Fruit fly (Drosophila melanogaster) whole organism, embryonic: ENCODE results near the gene CCDC53.

Source experiments
- Asciz ChIP-seq: fragments of 200-800 bp; sonication (Bioruptor generic); optimal IDR thresholded peaks from 2 replicates; lab custom pipeline; 2017; ENCODE audit warnings: missing biosample characterization, mild to moderate bottlenecking, missing genetic modification characterization, missing genetic modification reagents
- Atf6 ChIP-seq: fragments of 200-800 bp; sonication (Bioruptor generic); IDR thresholded peaks from 2 replicates; pipeline ENCODE4 v1.3.6; 2022; ENCODE audit warnings: missing biosample characterization, missing genetic modification characterization
- B-H1 ChIP-seq: fragments of 200-800 bp; sonication (Bioruptor generic); IDR thresholded peaks from 3 replicates; pipeline ENCODE4 v1.3.6; 2022; ENCODE audit warnings: missing biosample characterization, missing genetic modification characterization
- CG10267 ChIP-seq: fragments of 200-800 bp; sonication (Bioruptor generic); optimal IDR thresholded peaks from 2 replicates; lab custom pipeline; 2018; ENCODE audit warnings: missing biosample characterization, mild to moderate bottlenecking, missing genetic modification characterization, moderate library complexity
- CG12299 ChIP-seq: fragments of 200-800 bp; sonication (Bioruptor generic); optimal IDR thresholded peaks from 2 replicates; lab custom pipeline; 2018; ENCODE audit warnings: missing biosample characterization, mild to moderate bottlenecking, missing genetic modification characterization
- CG12942 ChIP-seq: fragments of 200-800 bp; sonication (Bioruptor generic); optimal IDR thresholded peaks from 3 replicates; lab custom pipeline; 2016; ENCODE audit warnings: missing biosample characterization, missing genetic modification characterization
- CG13775 ChIP-seq: fragments of 200-800 bp; sonication (Bioruptor generic); optimal IDR thresholded peaks from 3 replicates; lab custom pipeline; 2017; ENCODE audit warnings: missing biosample characterization, mild to moderate bottlenecking, missing genetic modification characterization
- CG14710 ChIP-seq: fragments of 200-800 bp; sonication (Bioruptor generic); optimal IDR thresholded peaks from 3 replicates; lab custom pipeline; 2019; ENCODE audit warnings: missing biosample characterization, mild to moderate bottlenecking, missing genetic modification characterization, moderate library complexity
- CG16863 ChIP-seq: fragments of 200-800 bp; sonication (Bioruptor generic); optimal IDR thresholded peaks from 3 replicates; lab custom pipeline; 2016; ENCODE audit warnings: missing biosample characterization, missing genetic modification characterization
- CG18011 ChIP-seq: fragments of 200-800 bp; sonication (Bioruptor generic); optimal IDR thresholded peaks from 2 replicates; lab custom pipeline; 2017; ENCODE audit warnings: missing biosample characterization, missing genetic modification characterization, mild to moderate bottlenecking, moderate library complexity, missing genotype
- CG18599 ChIP-seq: fragments of 200-800 bp; sonication (Bioruptor generic); optimal IDR thresholded peaks from 3 replicates; lab custom pipeline; 2017; ENCODE audit warnings: missing biosample characterization, missing genetic modification characterization, mild to moderate bottlenecking, moderate library complexity, missing genetic modification reagents
- CG2120 ChIP-seq: fragments of 200-800 bp; sonication (Bioruptor generic); optimal IDR thresholded peaks from 3 replicates; lab custom pipeline; 2016; ENCODE audit warnings: missing biosample characterization, missing genetic modification characterization
- CG3065 ChIP-seq: fragments of 200-800 bp; sonication (Bioruptor generic); optimal IDR thresholded peaks from 2 replicates; lab custom pipeline; 2016; ENCODE audit warnings: missing biosample characterization, missing genetic modification characterization
- CG31388 ChIP-seq: fragments of 200-800 bp; sonication (Bioruptor generic); optimal IDR thresholded peaks from 2 replicates; lab custom pipeline; 2016; ENCODE audit warnings: missing biosample characterization, missing genetic modification characterization
- CG3163 ChIP-seq: fragments of 200-800 bp; sonication (Bioruptor generic); optimal IDR thresholded peaks from 3 replicates; lab custom pipeline; 2016; ENCODE audit warnings: missing biosample characterization, missing genetic modification characterization
- CG32767 ChIP-seq: fragments of 200-800 bp; sonication (Bioruptor generic); IDR thresholded peaks from 2 replicates; pipeline ENCODE4 v1.3.6; 2022; ENCODE audit warnings: missing biosample characterization, missing genetic modification characterization
- CG3847 ChIP-seq: fragments of 200-800 bp; sonication (Bioruptor generic); IDR thresholded peaks from 2 replicates; pipeline ENCODE4 v1.3.6; 2022; ENCODE audit warnings: missing biosample characterization, missing genetic modification characterization
- CG3995 ChIP-seq: fragments of 200-800 bp; sonication (Bioruptor generic); optimal IDR thresholded peaks from 3 replicates; lab custom pipeline; 2016; ENCODE audit warnings: missing biosample characterization, missing genetic modification characterization
- CG4282 ChIP-seq: fragments of 200-800 bp; sonication (Bioruptor generic); optimal IDR thresholded peaks from 2 replicates; lab custom pipeline; 2016; ENCODE audit warnings: missing biosample characterization, missing genetic modification characterization
- CG5245 ChIP-seq: fragments of 200-800 bp; sonication (Bioruptor generic); optimal IDR thresholded peaks from 3 replicates; lab custom pipeline; 2016; ENCODE audit warnings: missing biosample characterization, missing genetic modification characterization
- CG6254 ChIP-seq: fragments of 200-800 bp; sonication (Bioruptor generic); optimal IDR thresholded peaks from 3 replicates; lab custom pipeline; 2017; ENCODE audit warnings: mild to moderate bottlenecking, missing biosample characterization, missing genetic modification reagents, missing genetic modification characterization
- Camta ChIP-seq: fragments of 200-800 bp; sonication (Bioruptor generic); optimal IDR thresholded peaks from 2 replicates; lab custom pipeline; 2016; ENCODE audit warnings: missing biosample characterization, missing genetic modification characterization
- Dad ChIP-seq: fragments of 200-800 bp; sonication (Bioruptor generic); optimal IDR thresholded peaks from 3 replicates; lab custom pipeline; 2016; ENCODE audit warnings: missing biosample characterization, missing genetic modification characterization
- Dek ChIP-seq: fragments of 200-800 bp; sonication (Bioruptor generic); optimal IDR thresholded peaks from 3 replicates; lab custom pipeline; 2019; ENCODE audit warnings: missing biosample characterization, mild to moderate bottlenecking, missing genetic modification characterization, moderate library complexity
- Dfd ChIP-seq, 2 experiments: fragments of >200 bp; optimal IDR thresholded peaks; 2 replicates each; lab custom pipeline; 2017; ENCODE audit warnings: missing biosample characterization in 2 of 2, missing genetic modification characterization in 2 of 2
- Doc3 ChIP-seq: fragments of 200-800 bp; sonication (Bioruptor generic); IDR thresholded peaks from 3 replicates; pipeline ENCODE4 v1.3.6; 2022; ENCODE audit warnings: missing biosample characterization, missing genetic modification characterization; ENCODE audit not compliant: partially characterized antibody
- Drgx ChIP-seq: fragments of 200-800 bp; sonication (Bioruptor generic); IDR thresholded peaks from 2 replicates; pipeline ENCODE4 v1.3.6; 2022; ENCODE audit warnings: missing biosample characterization, missing genetic modification characterization
- Ets97D ChIP-seq: fragments of 200-800 bp; sonication (Bioruptor generic); optimal IDR thresholded peaks from 3 replicates; lab custom pipeline; 2016; ENCODE audit warnings: missing biosample characterization, missing genetic modification characterization
- Gug ChIP-seq: fragments of 200-800 bp; sonication (Bioruptor generic); IDR thresholded peaks from 4 replicates; pipeline ENCODE4 v1.3.6; 2022; ENCODE audit warnings: missing biosample characterization, missing genetic modification characterization
- Hr3 ChIP-seq: fragments of 200-800 bp; sonication (Bioruptor generic); optimal IDR thresholded peaks from 3 replicates; lab custom pipeline; 2016; ENCODE audit warnings: missing biosample characterization, missing genetic modification characterization
- Hsf ChIP-seq: fragments of 200-800 bp; sonication (Bioruptor generic); optimal IDR thresholded peaks from 3 replicates; lab custom pipeline; 2016; ENCODE audit warnings: missing biosample characterization, missing genetic modification characterization
- Mad ChIP-seq: fragments of 200-800 bp; sonication (Bioruptor generic); optimal IDR thresholded peaks from 2 replicates; lab custom pipeline; 2016; ENCODE audit warnings: missing biosample characterization, missing genetic modification characterization
- NFAT ChIP-seq: fragments of 200-800 bp; sonication (Bioruptor generic); IDR thresholded peaks from 2 replicates; pipeline ENCODE4 v1.3.6; 2022; ENCODE audit warnings: missing biosample characterization, missing genetic modification characterization
- Nf-YA ChIP-seq: fragments of 200-800 bp; sonication (Bioruptor generic); IDR thresholded peaks from 2 replicates; pipeline ENCODE4 v1.3.6; 2022; ENCODE audit warnings: missing biosample characterization, missing genetic modification characterization
- Pdp1 ChIP-seq, 2 experiments: fragments of 200-800 bp; sonication (Bioruptor generic); optimal IDR thresholded peaks; 3 replicates each; lab custom pipeline; 2016; ENCODE audit warnings: missing biosample characterization in 2 of 2, missing genetic modification characterization in 2 of 2, mild to moderate bottlenecking in 1 of 2, moderate library complexity in 1 of 2
- Poxn ChIP-seq: fragments of 200-800 bp; sonication (Bioruptor generic); IDR thresholded peaks from 2 replicates; pipeline ENCODE4 v1.3.6; 2022; ENCODE audit warnings: missing biosample characterization, missing genetic modification characterization
- TFAM ChIP-seq: fragments of 200-800 bp; sonication (Bioruptor generic); optimal IDR thresholded peaks from 2 replicates; lab custom pipeline; 2017; ENCODE audit warnings: missing biosample characterization, missing genetic modification characterization, inconsistent platforms
- ac ChIP-seq: fragments of 200-800 bp; sonication (Bioruptor generic); optimal IDR thresholded peaks from 3 replicates; lab custom pipeline; 2017; ENCODE audit warnings: missing biosample characterization, mild to moderate bottlenecking, missing genetic modification characterization
- bbx ChIP-seq: fragments of 200-800 bp; sonication (Bioruptor generic); IDR thresholded peaks from 2 replicates; pipeline ENCODE4 v1.3.6; 2022; ENCODE audit warnings: missing biosample characterization, missing genetic modification characterization; ENCODE audit not compliant: partially characterized antibody
- crp ChIP-seq, 2 experiments: fragments of 200-800 bp; sonication (Bioruptor generic); optimal IDR thresholded peaks; 2 replicates in 1 of 2; 3 replicates in 1 of 2; lab custom pipeline; 2017; ENCODE audit warnings: missing biosample characterization in 2 of 2, missing genetic modification characterization in 2 of 2, mild to moderate bottlenecking in 1 of 2, moderate library complexity in 1 of 2
- cwo ChIP-seq: fragments of 200-800 bp; sonication (Bioruptor generic); optimal IDR thresholded peaks from 3 replicates; lab custom pipeline; 2017; ENCODE audit warnings: missing biosample characterization, missing genetic modification characterization, mild to moderate bottlenecking, moderate library complexity, missing genetic modification reagents
- danr ChIP-seq: fragments of 200-800 bp; sonication (Bioruptor generic); IDR thresholded peaks from 2 replicates; pipeline ENCODE4 v1.3.6; 2022; ENCODE audit warnings: missing biosample characterization, missing genetic modification characterization
- jumu ChIP-seq: fragments of 200-800 bp; sonication (Bioruptor generic); optimal IDR thresholded peaks from 3 replicates; lab custom pipeline; 2016; ENCODE audit warnings: missing biosample characterization, missing genetic modification characterization
- mirr ChIP-seq: fragments of 200-800 bp; sonication (Bioruptor generic); optimal IDR thresholded peaks from 3 replicates; lab custom pipeline; 2018; ENCODE audit warnings: missing biosample characterization, mild to moderate bottlenecking, missing genetic modification characterization
- p53 ChIP-seq: fragments of 200-800 bp; sonication (Bioruptor generic); optimal IDR thresholded peaks from 2 replicates; lab custom pipeline; 2016; ENCODE audit warnings: missing biosample characterization, missing genetic modification characterization
- phol ChIP-seq: fragments of 200-800 bp; sonication (Bioruptor generic); optimal IDR thresholded peaks from 3 replicates; lab custom pipeline; 2018; ENCODE audit warnings: missing biosample characterization, mild to moderate bottlenecking, missing genetic modification characterization, moderate library complexity
- psq ChIP-seq: fragments of 200-800 bp; sonication (Bioruptor generic); optimal IDR thresholded peaks from 2 replicates; lab custom pipeline; 2017; ENCODE audit warnings: missing biosample characterization, missing genetic modification characterization
- scrt ChIP-seq: fragments of 200-800 bp; sonication (Bioruptor generic); optimal IDR thresholded peaks from 2 replicates; lab custom pipeline; 2018; ENCODE audit warnings: missing biosample characterization, mild to moderate bottlenecking, missing genetic modification characterization, moderate library complexity
- sens ChIP-seq: fragments of 200-800 bp; sonication (Bioruptor generic); peaks from one replicate; lab custom pipeline; 2016; ENCODE audit warnings: missing biosample characterization, missing genetic modification characterization
- seq ChIP-seq: fragments of 200-800 bp; sonication (Bioruptor generic); IDR thresholded peaks from 2 replicates; pipeline ENCODE4 v1.3.6; 2022; ENCODE audit warnings: missing biosample characterization, missing genetic modification characterization
- ssp ChIP-seq: fragments of 200-800 bp; sonication (Bioruptor generic); IDR thresholded peaks from 2 replicates; pipeline ENCODE4 v1.3.6; 2022; ENCODE audit warnings: missing biosample characterization, missing genetic modification characterization
- wdn ChIP-seq: fragments of 200-800 bp; sonication (Bioruptor generic); IDR thresholded peaks from 2 replicates; pipeline ENCODE4 v1.3.6; 2022; ENCODE audit warnings: missing biosample characterization, missing genetic modification characterization

CCDC53 gene

dm6 chr2L:8000578-8001040 is 40.3 kb upstream of the CCDC53 start (continued):
- TF ChIP-seq TFAM (GFP tag; lab: Kevin White, UChicago) (no peak), CG3065 (no peak), CG3995 (GFP tag; lab: Kevin White, UChicago) (peak; percentile 9), wdn (GFP tag; lab: Robert Waterston, UW) (0 out of 2 replicates have a peak, but pooled peaks have one; percentile 46), ac (GFP tag; lab: Kevin White, UChicago) (no peak), CG32767 (GFP tag; lab: Robert Waterston, UW) (no peak), crp (GFP tag; optimal IDR thresholded peaks at IDR 0.05; lab: Kevin White, UChicago) (no peak), CG18599 (GFP tag; lab: Kevin White, UChicago) (peak; percentile 71), CG6254 (GFP tag; lab: Kevin White, UChicago) (no peak), Asciz (GFP tag; lab: Kevin White, UChicago) (no peak), jumu (no peak), CG16863 (GFP tag; lab: Kevin White, UChicago) (no peak), Doc3 (no peak), sens (GFP tag; lab: Kevin White, UChicago) (peak; percentile 72), CG13775 (peak; percentile 6), CG10267 (tag; lab: Kevin White, UChicago) (no peak), Mad (GFP tag; lab: Kevin White, UChicago) (no peak), danr (GFP tag; lab: Robert Waterston, UW) (no peak), Ets97D (GFP tag; lab: Kevin White, UChicago) (no peak), psq (GFP tag; lab: Kevin White, UChicago) (no peak), B-H1 (GFP tag; lab: Robert Waterston, UW) (no peak), phol (tag; lab: Kevin White, UChicago) (no peak), p53 (GFP tag; lab: Kevin White, UChicago) (no peak), Poxn (GFP tag; lab: Robert Waterston, UW) (no peak), CG2120 (GFP tag; lab: Kevin White, UChicago) (peak; percentile 79), Hr3 (no peak), bbx (peak; percentile 31; the same call in 1 of the 2 replicates), Dek (tag; lab: Kevin White, UChicago) (no peak), CG3163 (no peak), Nf-YA (GFP tag; lab: Robert Waterston, UW) (no peak), Pdp1 (GFP tag; optimal IDR thresholded peaks at IDR 0.05; lab: Kevin White, UChicago) (peak; percentile 12 to 20), NFAT (GFP tag; lab: Robert Waterston, UW) (peak; percentile 9; the same call in 1 of the 2 replicates), Gug (GFP tag; lab: Robert Waterston, UW) (no peak), scrt (peak; percentile 58), Dfd (GFP tag; optimal IDR thresholded peaks at IDR 0.05; lab: Kevin White, UChicago) (no peak), CG12942 (GFP tag; lab: Kevin White, UChicago) (no peak), CG4282 (GFP tag; lab: Kevin White, UChicago) (no peak), Camta (GFP tag; lab: Kevin White, UChicago) (no peak), CG31388 (GFP tag; lab: Kevin White, UChicago) (no peak), CG14710 (tag; lab: Kevin White, UChicago) (no peak), seq (GFP tag; lab: Robert Waterston, UW) (no peak), mirr (GFP tag; lab: Kevin White, UChicago) (no peak), Dad (GFP tag; lab: Kevin White, UChicago) (no peak), CG12299 (tag; lab: Kevin White, UChicago) (no peak), Atf6 (GFP tag; lab: Robert Waterston, UW) (peak; percentile 51; the same call in 1 of the 2 replicates), Hsf (GFP tag; lab: Kevin White, UChicago) (peak; percentile 20), CG3847 (GFP tag; lab: Robert Waterston, UW) (peak; percentile 47), cwo (GFP tag; lab: Kevin White, UChicago) (peak; percentile 31), CG18011 (no peak), Drgx (GFP tag; lab: Robert Waterston, UW) (peak; percentile 91), ssp (GFP tag; lab: Robert Waterston, UW) (no peak), CG5245 (GFP tag; lab: Kevin White, UChicago) (no peak)
